Fruit fly (Drosophila melanogaster): ENCODE measurements around the gene wake.

Gene wake

dm6 chr3R:22726771-22727455, 87.3 kb downstream of the wake start, which contains the start of gene CG45049 (continued):
- TF ChIP-seq CG8359 (GFP tag; optimal IDR thresholded peaks at IDR 0.05; ENCODE audit: borderline replicate concordance): no peak
- TF ChIP-seq tup (GFP tag; optimal IDR thresholded peaks at IDR 0.05): no peak
- no peak for TF ChIP-seq CG10979 (tag; optimal IDR thresholded peaks at IDR 0.05)
- TF ChIP-seq CG4424 (GFP tag; optimal IDR thresholded peaks at IDR 0.05): no peak
- TF ChIP-seq lilli (GFP tag; optimal IDR thresholded peaks at IDR 0.05): peak; percentile 34
- no peak for TF ChIP-seq Atf-2 (GFP tag; optimal IDR thresholded peaks at IDR 0.05)
- no peak for TF ChIP-seq bsh (GFP tag; optimal IDR thresholded peaks at IDR 0.05)
- TF ChIP-seq Ets65A (GFP tag): peak; percentile 35
- peak; percentile 78 for TF ChIP-seq unc-4 (GFP tag; IDR thresholded peaks at IDR 0.05; ENCODE audit: partially characterized antibody)
- TF ChIP-seq CG9797 (GFP tag; optimal IDR thresholded peaks at IDR 0.05): no peak
- TF ChIP-seq CG3065 (GFP tag; optimal IDR thresholded peaks at IDR 0.05): no peak
- no peak for TF ChIP-seq CG32767 (GFP tag; IDR thresholded peaks at IDR 0.05)
- TF ChIP-seq CG7987 (GFP tag; optimal IDR thresholded peaks at IDR 0.05): no peak
- no peak for TF ChIP-seq pho (GFP tag; optimal IDR thresholded peaks at IDR 0.05)
- TF ChIP-seq dysf (GFP tag; IDR thresholded peaks at IDR 0.05): no peak
- TF ChIP-seq sens-2 (GFP tag; IDR thresholded peaks at IDR 0.05): no peak
- TF ChIP-seq gsb (GFP tag; IDR thresholded peaks at IDR 0.05): no peak
- TF ChIP-seq dmrt99B (tag; optimal IDR thresholded peaks at IDR 0.05): no peak
- peak; percentile 63 for TF ChIP-seq Dref (GFP tag; IDR thresholded peaks at IDR 0.05)
- peak; percentile 27 for TF ChIP-seq CG3281 (GFP tag; optimal IDR thresholded peaks at IDR 0.05)
- no peak; the same call in 1 of the 2 replicates for TF ChIP-seq lmd (GFP tag; IDR thresholded peaks at IDR 0.05)
- no peak for TF ChIP-seq eve (GFP tag; optimal IDR thresholded peaks at IDR 0.05)
- no peak for TF ChIP-seq pros (GFP tag; optimal IDR thresholded peaks at IDR 0.05)
- TF ChIP-seq stwl (tag; optimal IDR thresholded peaks at IDR 0.05): no peak
- TF ChIP-seq klu (GFP tag; IDR thresholded peaks at IDR 0.05): no peak
- TF ChIP-seq CG17829 (tag; optimal IDR thresholded peaks at IDR 0.05): no peak
- no peak for TF ChIP-seq B-H2 (GFP tag; optimal IDR thresholded peaks at IDR 0.05)
- TF ChIP-seq schlank (tag; optimal IDR thresholded peaks at IDR 0.05): no peak
- peak; percentile 87 for TF ChIP-seq HLH4C (GFP tag; IDR thresholded peaks at IDR 0.05; ENCODE audit: partially characterized antibody)
- no peak for TF ChIP-seq BtbVII (GFP tag; optimal IDR thresholded peaks at IDR 0.05)
- TF ChIP-seq dmrt11E (tag; optimal IDR thresholded peaks at IDR 0.05): no peak
- TF ChIP-seq CG10431 (GFP tag; optimal IDR thresholded peaks at IDR 0.05): no peak
- TF ChIP-seq CG11085 (GFP tag; IDR thresholded peaks at IDR 0.05): no peak
- TF ChIP-seq Hand (GFP tag; optimal IDR thresholded peaks at IDR 0.05): no peak
- TF ChIP-seq Hr78 (GFP tag; optimal IDR thresholded peaks at IDR 0.05): no peak
- no peak for TF ChIP-seq CG12219 (GFP tag; optimal IDR thresholded peaks at IDR 0.05)
- TF ChIP-seq ash1 (GFP tag; optimal IDR thresholded peaks at IDR 0.05): no peak
- no peak for TF ChIP-seq jing (GFP tag; optimal IDR thresholded peaks at IDR 0.05)
- no peak for TF ChIP-seq CG8281 (tag; optimal IDR thresholded peaks at IDR 0.05)
- TF ChIP-seq Myb (GFP tag; optimal IDR thresholded peaks at IDR 0.05): no peak
- TF ChIP-seq Dll (GFP tag; IDR thresholded peaks at IDR 0.05; ENCODE audit: partially characterized antibody): peak; percentile 90
- TF ChIP-seq trem (tag; optimal IDR thresholded peaks at IDR 0.05): peak; percentile 4
- peak; percentile 6 for TF ChIP-seq Ets97D (GFP tag; optimal IDR thresholded peaks at IDR 0.05)
- no peak for TF ChIP-seq CG15514 (GFP tag; optimal IDR thresholded peaks at IDR 0.05)
- TF ChIP-seq H15 (GFP tag; IDR thresholded peaks at IDR 0.05): no peak
- no peak for TF ChIP-seq ERR (GFP tag; optimal IDR thresholded peaks at IDR 0.05)
- TF ChIP-seq Hey (tag; optimal IDR thresholded peaks at IDR 0.05): no peak
- TF ChIP-seq CG18476 (GFP tag; optimal IDR thresholded peaks at IDR 0.05): no peak
- TF ChIP-seq chinmo (GFP tag; IDR thresholded peaks at IDR 0.05; ENCODE audit: partially characterized antibody): peak; percentile 54; the same call in 1 of the 4 replicates
